Fruit fly (Drosophila melanogaster): ENCODE results near the gene Sfp26Ad.

DNA sequence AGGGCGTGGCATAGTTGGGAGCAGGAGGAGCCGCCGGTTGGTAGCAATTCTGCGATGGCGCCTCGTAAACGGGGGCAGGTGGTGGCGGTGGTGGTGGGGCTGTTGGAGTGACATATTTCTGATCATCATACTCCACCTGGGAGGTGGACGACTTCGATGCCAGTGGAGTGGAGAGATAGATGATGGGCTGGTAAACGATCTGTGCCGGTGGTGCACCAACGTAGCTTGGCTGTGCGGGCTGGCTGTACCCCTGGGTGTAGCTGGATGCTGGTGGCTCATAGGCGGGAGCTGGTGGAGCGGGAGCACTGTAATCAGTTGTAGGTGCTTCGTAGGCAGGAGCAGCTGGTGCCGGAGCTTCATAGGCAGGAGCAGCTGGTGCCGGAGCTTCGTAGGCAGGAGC is 20.1 kb upstream of the Sfp26Ad start:
- TF ChIP-seq D1 (tag; optimal IDR thresholded peaks at IDR 0.05) (no peak), Snoo (tag; optimal IDR thresholded peaks at IDR 0.05) (no peak), CG15710 (tag; optimal IDR thresholded peaks at IDR 0.05) (no peak), rn (GFP tag; IDR thresholded peaks at IDR 0.05) (no peak), CG9948 (tag; optimal IDR thresholded peaks at IDR 0.05) (no peak), CG17806 (tag; optimal IDR thresholded peaks at IDR 0.05) (no peak), Pif1A (GFP tag; optimal IDR thresholded peaks at IDR 0.05) (no peak), CG32121 (GFP tag; IDR thresholded peaks at IDR 0.05) (no peak), CG4496 (GFP tag; IDR thresholded peaks at IDR 0.05) (no peak), CG14655 (GFP tag; optimal IDR thresholded peaks at IDR 0.05) (no peak), Ets98B (GFP tag; IDR thresholded peaks at IDR 0.05) (no peak), CG34367 (tag; optimal IDR thresholded peaks at IDR 0.05) (no peak), CG8159 (tag; optimal IDR thresholded peaks at IDR 0.05) (no peak)
